Worm (Caenorhabditis elegans): ENCODE data around the gene msrp-7.
A peak's percentile ranks its signal among the peaks of the same experiment; 100 is the strongest.

DNA sequence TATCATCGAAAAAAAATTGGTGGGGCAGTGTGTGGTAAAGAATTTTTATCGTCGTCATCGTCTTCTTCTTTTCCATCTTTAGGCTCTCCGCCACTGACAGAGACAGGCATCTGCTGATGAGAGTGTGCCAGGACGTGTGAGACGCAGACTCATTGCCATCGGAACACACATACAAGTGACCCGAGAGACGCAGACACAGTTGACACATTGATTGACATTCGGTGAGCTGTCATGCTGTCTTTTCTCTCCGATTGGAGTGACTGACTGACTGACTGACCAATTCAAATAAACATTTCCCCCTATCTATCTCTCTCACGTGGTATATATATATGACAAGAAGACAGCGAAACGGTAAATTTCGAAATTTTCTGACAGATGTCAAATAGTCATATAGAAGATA lies 40.3 kb downstream of the msrp-7 start:
- TF ChIP-seq nhr-19 (GFP tag; conservative IDR thresholded peaks at IDR 0.05) (peak; percentile 68), nhr-77 (tag; optimal IDR thresholded peaks at IDR 0.05) (peak; percentile 22), lin-13 (GFP tag; optimal IDR thresholded peaks at IDR 0.05) (peak; percentile 78)
